Worm (Caenorhabditis elegans): ENCODE results near the gene chil-7.

ce11 chrII:9917904-9918303 is 46.9 kb upstream of the chil-7 start, which contains the start of gene C05C10.8:
- TF ChIP-seq Y95B8A.8 (GFP tag; IDR thresholded peaks at IDR 0.05) (no peak), ztf-6 (GFP tag; IDR thresholded peaks at IDR 0.05) (no peak), ama-1 (optimal IDR thresholded peaks at IDR 0.05) (no peak), ama-1 (GFP tag; optimal IDR thresholded peaks at IDR 0.05) (no peak), ZK185.1 (tag; optimal IDR thresholded peaks at IDR 0.05; ENCODE audit: poor library complexity, severe bottlenecking) (no peak), nfya-1 (tag; optimal IDR thresholded peaks at IDR 0.05; ENCODE audit: borderline replicate concordance, insufficient read depth) (no peak), B0035.1 (tag; optimal IDR thresholded peaks at IDR 0.05) (no peak), lir-1 (GFP tag; conservative IDR thresholded peaks at IDR 0.05) (no peak), unc-62 (GFP tag; optimal IDR thresholded peaks at IDR 0.05) (no peak)

Data from whole organism, young adult.